Fruit fly (Drosophila melanogaster) whole organism: ENCODE results near the gene mus301.

ENCODE experiments used
- CG8478 ChIP-seq: fragments of >200 bp; optimal IDR thresholded peaks from 2 replicates; lab custom pipeline; 2018; ENCODE audit warnings: inconsistent platforms
- Dll ChIP-seq: fragments of >200 bp; optimal IDR thresholded peaks from 2 replicates; lab custom pipeline; 2017
- EcR ChIP-seq, 2 experiments: fragments of >200 bp; optimal IDR thresholded peaks; 2 replicates each; lab custom pipeline; 2017; ENCODE audit warnings: missing biosample characterization in 2 of 2, missing genetic modification characterization in 2 of 2, missing genetic modification reagents in 2 of 2
- pan ChIP-seq: fragments of >200 bp; optimal IDR thresholded peaks from 2 replicates; lab custom pipeline; 2017
- psq ChIP-seq: fragments of >200 bp; optimal IDR thresholded peaks from 2 replicates; lab custom pipeline; 2017
- usp ChIP-seq: fragments of >200 bp; optimal IDR thresholded peaks from 2 replicates; lab custom pipeline; 2017; ENCODE audit warnings: missing biosample characterization, missing genetic modification characterization, mixed read lengths

Gene mus301

DNA sequence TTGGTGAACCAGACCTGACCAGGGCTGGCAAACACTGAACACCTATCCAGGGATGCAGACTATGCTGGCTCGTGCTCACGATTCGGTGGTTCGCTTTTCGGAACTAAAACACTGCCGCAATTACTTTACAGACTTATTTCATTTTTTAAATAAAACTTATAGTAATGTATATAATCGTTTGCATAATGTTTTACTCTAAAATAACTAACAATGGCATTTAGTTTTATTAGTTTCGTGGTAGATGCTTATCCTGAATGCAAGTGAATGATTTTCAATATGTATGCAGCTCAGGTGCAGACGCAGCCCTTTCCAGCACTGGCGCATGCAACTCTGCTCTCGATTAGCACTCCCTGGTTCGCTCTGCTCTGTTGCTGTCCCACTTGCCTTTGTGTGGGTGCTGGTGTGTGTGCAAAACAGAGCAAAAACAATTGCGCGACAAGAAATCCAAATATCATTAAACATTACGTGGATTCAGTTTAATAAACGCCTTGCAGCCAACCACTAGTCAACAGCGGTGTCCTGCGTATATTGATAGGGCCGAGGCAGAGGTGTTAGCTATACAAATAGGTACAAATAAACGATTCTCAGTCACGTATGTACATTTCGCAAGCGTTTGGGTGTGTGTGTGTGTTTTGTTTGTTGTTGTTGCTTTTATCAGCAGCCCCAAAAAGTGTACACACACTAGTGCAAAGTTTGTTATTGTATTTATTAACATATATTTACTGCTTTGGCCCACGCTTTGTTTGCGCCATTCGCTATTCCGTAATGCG lies 49.2 kb downstream of the mus301 start, which contains the start of the genes ERR and Atg18a:
TSS of gene ERR (minus strand) at position 45 of the 770 bp plus-strand sequence.
TSS of gene Atg18a (plus strand) at position 231 of the 770 bp plus-strand sequence.
- TF ChIP-seq pan (lab: Kevin White, UChicago) (no peak), usp (no peak), Dll (no peak), EcR (GFP tag; optimal IDR thresholded peaks at IDR 0.05; lab: Kevin White, UChicago) (no peak), psq (lab: Kevin White, UChicago) (no peak)

DNA sequence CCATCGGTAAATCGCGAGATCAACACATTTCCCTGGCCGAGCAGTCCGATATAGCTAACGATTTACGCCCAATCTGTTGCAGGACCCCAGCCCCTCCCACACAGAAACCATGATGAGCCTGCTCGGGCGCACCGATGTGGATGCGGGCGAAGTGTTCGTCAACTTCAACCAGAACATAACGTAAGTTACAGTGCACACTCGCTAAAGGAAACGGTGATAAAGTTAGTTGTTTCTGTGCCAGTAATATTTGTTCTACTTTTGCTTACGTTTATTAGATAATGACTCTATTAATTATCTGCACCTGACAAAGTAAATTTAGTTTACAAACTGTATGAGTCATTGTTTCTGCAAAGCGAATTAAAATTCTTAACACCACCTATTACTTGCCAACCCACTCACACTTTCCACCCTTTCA lies 49.8 kb downstream of the mus301 start:
- TF ChIP-seq usp (no peak), pan (lab: Kevin White, UChicago) (no peak), Dll (no peak), EcR (GFP tag; optimal IDR thresholded peaks at IDR 0.05; lab: Kevin White, UChicago) (no peak), psq (lab: Kevin White, UChicago) (no peak), CG8478 (no peak)

DNA sequence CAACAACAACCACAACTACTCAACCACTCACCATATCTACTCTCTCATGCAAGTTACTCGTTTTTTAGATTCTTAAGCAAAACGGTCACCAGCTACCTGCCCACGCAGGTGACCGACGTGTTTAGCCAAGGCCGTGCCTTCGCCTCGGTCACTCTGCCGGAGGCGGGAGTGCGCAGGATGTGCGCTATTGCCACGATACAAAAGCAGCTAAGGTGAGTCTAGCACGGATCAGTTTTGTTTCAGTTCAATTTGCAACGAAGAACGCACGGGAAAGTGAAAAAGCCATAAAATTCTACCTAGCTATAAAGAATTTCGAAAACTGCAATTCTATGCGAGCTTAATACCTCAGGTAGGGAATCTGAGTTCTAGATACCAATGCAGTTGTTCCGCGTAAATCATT lies 51.6 kb downstream of the mus301 start:
- TF ChIP-seq EcR (GFP tag; optimal IDR thresholded peaks at IDR 0.05; lab: Kevin White, UChicago) (no peak), Dll (no peak), pan (lab: Kevin White, UChicago) (no peak), usp (no peak), CG8478 (no peak), psq (lab: Kevin White, UChicago) (no peak)

DNA sequence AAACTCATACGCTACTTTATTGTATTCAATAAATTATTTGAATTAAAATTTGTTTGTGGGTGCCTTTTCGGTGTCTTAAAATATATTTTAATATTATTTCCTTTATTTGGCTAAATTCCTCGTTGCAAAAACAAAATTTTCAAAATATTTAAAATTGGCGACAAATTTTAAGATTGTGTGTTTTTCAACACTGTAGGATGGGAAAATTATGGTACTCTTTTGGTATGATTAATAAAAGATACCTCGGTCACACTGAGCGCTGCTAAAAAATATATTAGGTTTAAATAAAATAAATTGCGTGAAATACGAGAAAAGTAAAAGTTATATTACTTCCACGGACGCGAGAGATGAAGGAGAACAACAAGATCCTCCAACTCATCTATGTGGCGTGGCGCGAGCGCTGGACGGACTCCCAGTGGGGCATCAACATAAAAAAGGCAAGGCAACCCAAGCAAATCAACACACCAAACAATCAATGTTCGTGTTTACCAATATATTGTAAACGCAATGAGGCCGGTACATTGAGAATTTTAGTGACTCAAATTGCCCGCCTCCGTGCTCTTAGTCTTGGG lies 53.5 kb downstream of the mus301 start, which contains the start of gene MED24:
TSS of gene MED24 (plus strand) at position 229 of the 572 bp plus-strand sequence.
- TF ChIP-seq EcR (GFP tag; optimal IDR thresholded peaks at IDR 0.05; lab: Kevin White, UChicago) (no peak), psq (lab: Kevin White, UChicago) (no peak), CG8478 (no peak), pan (lab: Kevin White, UChicago) (no peak), usp (no peak), Dll (no peak)
